Worm (Caenorhabditis elegans): ENCODE results near the gene sbsp-1.

DNA sequence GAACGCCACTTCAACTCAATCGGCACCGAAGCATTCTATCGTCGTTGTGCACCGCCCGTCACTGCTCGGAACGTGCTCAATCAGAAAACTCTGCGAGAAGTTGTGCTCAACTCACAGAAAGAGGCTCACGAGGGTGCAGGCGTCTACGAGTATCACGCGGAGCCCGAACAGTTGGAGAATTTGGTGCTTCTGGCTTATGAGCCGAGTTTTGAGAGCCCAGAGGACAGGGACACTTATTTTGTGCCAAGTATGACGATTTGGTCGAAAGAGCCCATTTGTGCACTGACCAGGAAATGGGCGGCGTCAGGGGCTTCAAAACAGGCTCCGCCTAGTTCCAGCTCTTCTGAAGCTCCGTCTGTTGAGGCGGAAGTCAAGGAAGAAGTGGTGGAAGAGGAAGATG is 56.1 kb downstream of the sbsp-1 start:
- TF ChIP-seq R02D3.7 (tag; optimal IDR thresholded peaks at IDR 0.05) (no peak), egl-27 (tag; optimal IDR thresholded peaks at IDR 0.05) (no peak), snpc-4 (tag; optimal IDR thresholded peaks at IDR 0.05) (no peak), crh-2 (tag; optimal IDR thresholded peaks at IDR 0.05) (no peak), zag-1 (tag; optimal IDR thresholded peaks at IDR 0.05) (no peak), nhr-11 (tag; optimal IDR thresholded peaks at IDR 0.05) (no peak), nhr-12 (tag; optimal IDR thresholded peaks at IDR 0.05) (no peak), ama-1 (optimal IDR thresholded peaks at IDR 0.05) (no peak), F13H6.1 (tag; optimal IDR thresholded peaks at IDR 0.05) (no peak)

All from whole organism, L2 larva.